Fruit fly (Drosophila melanogaster): ENCODE results near the gene Cph.

The Cph gene

dm6 chrX:7141753-7142152, 4.2 kb downstream of the Cph start (continued):
- TF ChIP-seq CG7745 (tag; optimal IDR thresholded peaks at IDR 0.05), result no peak
- TF ChIP-seq CG17328 (GFP tag; IDR thresholded peaks at IDR 0.05), result no peak
- no peak for TF ChIP-seq CG31388 (GFP tag; optimal IDR thresholded peaks at IDR 0.05)
- no peak for TF ChIP-seq insv (GFP tag; optimal IDR thresholded peaks at IDR 0.05)
- TF ChIP-seq Hr39 (optimal IDR thresholded peaks at IDR 0.05), result no peak
- TF ChIP-seq Side (GFP tag; optimal IDR thresholded peaks at IDR 0.05), result no peak
- TF ChIP-seq Ada2b (GFP tag; IDR thresholded peaks at IDR 0.05), result no peak
- TF ChIP-seq CG8388 (GFP tag; optimal IDR thresholded peaks at IDR 0.05), result no peak
- TF ChIP-seq C15 (GFP tag; IDR thresholded peaks at IDR 0.05), result no peak
- no peak for TF ChIP-seq Mes4 (GFP tag; optimal IDR thresholded peaks at IDR 0.05)
- TF ChIP-seq gem (tag; optimal IDR thresholded peaks at IDR 0.05), result peak; percentile 26
- no peak for TF ChIP-seq Camta (GFP tag; optimal IDR thresholded peaks at IDR 0.05)
- no peak for TF ChIP-seq CG2199 (GFP tag; IDR thresholded peaks at IDR 0.05)
- TF ChIP-seq tll (GFP tag; optimal IDR thresholded peaks at IDR 0.05), result no peak
- no peak for TF ChIP-seq cwo (GFP tag; optimal IDR thresholded peaks at IDR 0.05)
- TF ChIP-seq cg (GFP tag; optimal IDR thresholded peaks at IDR 0.05), result no peak
- no peak for TF ChIP-seq CG14667 (GFP tag; IDR thresholded peaks at IDR 0.05)
- no peak for TF ChIP-seq Sry-δ (GFP tag; optimal IDR thresholded peaks at IDR 0.05)
- TF ChIP-seq CrebB (tag; optimal IDR thresholded peaks at IDR 0.05), result no peak
- TF ChIP-seq CG16815 (GFP tag; optimal IDR thresholded peaks at IDR 0.05), result no peak
- no peak for TF ChIP-seq pb (GFP tag; optimal IDR thresholded peaks at IDR 0.05)
- no peak for TF ChIP-seq seq (GFP tag; IDR thresholded peaks at IDR 0.05)
- TF ChIP-seq CG12391 (tag; optimal IDR thresholded peaks at IDR 0.05), result no peak
- TF ChIP-seq Gug (GFP tag; IDR thresholded peaks at IDR 0.05), result no peak
- peak; percentile 19 for TF ChIP-seq Hmr (GFP tag; optimal IDR thresholded peaks at IDR 0.05)
- TF ChIP-seq CG30403 (GFP tag; optimal IDR thresholded peaks at IDR 0.05), result no peak
- TF ChIP-seq B-H1 (GFP tag; IDR thresholded peaks at IDR 0.05), result no peak
- no peak for TF ChIP-seq CG12299 (tag; optimal IDR thresholded peaks at IDR 0.05)
- TF ChIP-seq CG1603 (tag; optimal IDR thresholded peaks at IDR 0.05), result peak; percentile 17
- no peak for TF ChIP-seq Meics (GFP tag; optimal IDR thresholded peaks at IDR 0.05)
- no peak for TF ChIP-seq da (GFP tag; optimal IDR thresholded peaks at IDR 0.05)
- TF ChIP-seq CG11695 (GFP tag; IDR thresholded peaks at IDR 0.05), result no peak
- TF ChIP-seq CG10431 (GFP tag; optimal IDR thresholded peaks at IDR 0.05), result no peak
- no peak for TF ChIP-seq CG4282 (GFP tag; optimal IDR thresholded peaks at IDR 0.05)
- no peak for TF ChIP-seq tup (GFP tag; optimal IDR thresholded peaks at IDR 0.05)
- TF ChIP-seq CG3838 (GFP tag; optimal IDR thresholded peaks at IDR 0.05), result no peak
- TF ChIP-seq Rfx (GFP tag; IDR thresholded peaks at IDR 0.05), result no peak
- no peak for TF ChIP-seq Optix (GFP tag; IDR thresholded peaks at IDR 0.05)
- no peak for TF ChIP-seq CG12659 (GFP tag; optimal IDR thresholded peaks at IDR 0.05)
- TF ChIP-seq hkb (optimal IDR thresholded peaks at IDR 0.05), result no peak
- no peak for TF ChIP-seq hkb (GFP tag; IDR thresholded peaks at IDR 0.05)
- TF ChIP-seq Mad (GFP tag; optimal IDR thresholded peaks at IDR 0.05), result no peak
- TF ChIP-seq tin (GFP tag; optimal IDR thresholded peaks at IDR 0.05), result no peak
- no peak for TF ChIP-seq CG9932 (GFP tag; IDR thresholded peaks at IDR 0.05)
- no peak for TF ChIP-seq gfzf (GFP tag; optimal IDR thresholded peaks at IDR 0.05)
- no peak for TF ChIP-seq odd (GFP tag; optimal IDR thresholded peaks at IDR 0.05)
- TF ChIP-seq Scr (GFP tag; IDR thresholded peaks at IDR 0.05; ENCODE audit: partially characterized antibody), result no peak
- TF ChIP-seq CG12769 (tag; optimal IDR thresholded peaks at IDR 0.05), result no peak
- no peak for TF ChIP-seq CG11093 (GFP tag; IDR thresholded peaks at IDR 0.05)
- TF ChIP-seq Hsf (GFP tag; optimal IDR thresholded peaks at IDR 0.05), result no peak
- no peak for TF ChIP-seq Xbp1 (GFP tag; optimal IDR thresholded peaks at IDR 0.05)
- no peak for TF ChIP-seq nom (GFP tag; optimal IDR thresholded peaks at IDR 0.05)
- no peak for TF ChIP-seq dpn (GFP tag; optimal IDR thresholded peaks at IDR 0.05)
